Worm (Caenorhabditis elegans) whole organism, early embryonic: ENCODE measurements around the gene ZK867.2.

Experiments used
- B0310.2 ChIP-seq: sonication (generic microtip); optimal IDR thresholded peaks from 2 replicates; lab custom pipeline; 2016; ENCODE audit warnings: mild to moderate bottlenecking, missing genetic modification characterization, missing compliant biosample characterization
- ama-1 ChIP-seq: fragments of 150-350 bp; optimal IDR thresholded peaks from 2 replicates; lab custom pipeline; 2014
- ceh-13 ChIP-seq: fragments of 200-800 bp; sonication (Bioruptor generic); optimal IDR thresholded peaks from 2 replicates; lab custom pipeline; 2018; ENCODE audit warnings: mild to moderate bottlenecking, missing genetic modification characterization, missing compliant biosample characterization
- hmg-4 ChIP-seq: fragments of 200-800 bp; sonication (Bioruptor generic); optimal IDR thresholded peaks from 2 replicates; lab custom pipeline; 2018; ENCODE audit warnings: mild to moderate bottlenecking, missing genetic modification characterization, missing compliant biosample characterization
- tbx-37 ChIP-seq: fragments of 200-800 bp; sonication (Bioruptor generic); conservative IDR thresholded peaks from 2 replicates; pipeline ENCODE4 v1.3.6; 2022; ENCODE audit warnings: missing genetic modification reagents, missing genetic modification characterization, missing compliant biosample characterization
- tra-4 ChIP-seq: sonication (generic microtip); optimal IDR thresholded peaks from 2 replicates; lab custom pipeline; 2017; ENCODE audit warnings: missing genetic modification characterization, missing compliant biosample characterization

ce11 chrX:7205195-7205594 is 1.3 kb upstream of the ZK867.2 start, which contains the start of gene C55B6.5:
- TF ChIP-seq ceh-13 (GFP tag; lab: Kevin White, UChicago) (no peak), ama-1 (lab: Kevin White, UChicago) (no peak), hmg-4 (no peak), B0310.2 (no peak), tra-4 (no peak), tbx-37 (no peak)
